Worm (Caenorhabditis elegans) whole organism, L4 larva: ENCODE data around the gene C34D4.4.

Source experiments
- D1046.2 ChIP-seq: fragments of 200-800 bp; sonication (Bioruptor generic); IDR thresholded peaks from 2 replicates; pipeline ENCODE4 v1.3.6; 2022; ENCODE audit warnings: missing genetic modification characterization, missing compliant biosample characterization
- F10B5.3 ChIP-seq: sonication (generic microtip); optimal IDR thresholded peaks from 2 replicates; lab custom pipeline; 2016; ENCODE audit warnings: mild to moderate bottlenecking, missing genetic modification characterization, missing compliant biosample characterization
- F37D6.2 ChIP-seq: sonication (generic microtip); optimal IDR thresholded peaks from 2 replicates; lab custom pipeline; 2016; ENCODE audit warnings: mild to moderate bottlenecking, missing genetic modification characterization, missing compliant biosample characterization
- F44E2.7 ChIP-seq: fragments of 200-800 bp; sonication (Bioruptor generic); IDR thresholded peaks from 2 replicates; pipeline ENCODE4 v2.1.2; 2022; ENCODE audit warnings: missing genetic modification characterization, missing compliant biosample characterization
- F49E8.2 ChIP-seq: sonication (generic microtip); optimal IDR thresholded peaks from 2 replicates; lab custom pipeline; 2016; ENCODE audit warnings: missing compliant biosample characterization, mild to moderate bottlenecking, missing genetic modification characterization, borderline replicate concordance
- R02D3.7 ChIP-seq: fragments of 150-350 bp; sonication (generic microtip); optimal IDR thresholded peaks from 3 replicates; lab custom pipeline; 2014; ENCODE audit warnings: missing biosample characterization, missing genetic modification characterization
- T26A8.4 ChIP-seq: fragments of 200-800 bp; sonication (Bioruptor generic); IDR thresholded peaks from 2 replicates; pipeline ENCODE4 v1.3.6; 2022; ENCODE audit warnings: missing genetic modification characterization, missing compliant biosample characterization
- aha-1 ChIP-seq: fragments of 150-350 bp; peaks from one replicate; lab custom pipeline; 2014; ENCODE audit warnings: missing biosample characterization, missing genetic modification characterization
- aly-2 ChIP-seq: sonication (generic microtip); optimal IDR thresholded peaks from 2 replicates; lab custom pipeline; 2018; ENCODE audit warnings: missing biosample characterization, missing genetic modification characterization
- ama-1 ChIP-seq: fragments of 150-350 bp; optimal IDR thresholded peaks from 2 replicates; lab custom pipeline; 2014; ENCODE audit warnings: inconsistent platforms, mixed read lengths
- ceh-28 ChIP-seq: fragments of 150-350 bp; optimal IDR thresholded peaks from 2 replicates; lab custom pipeline; 2014; ENCODE audit warnings: missing biosample characterization, missing genetic modification reagents, missing genetic modification characterization
- ceh-44 ChIP-seq: fragments of 200-800 bp; sonication (Bioruptor generic); IDR thresholded peaks from 2 replicates; pipeline ENCODE4 v1.3.6; 2022; ENCODE audit warnings: missing genetic modification reagents, missing genetic modification characterization, missing compliant biosample characterization
- cey-2 ChIP-seq: sonication (generic microtip); optimal IDR thresholded peaks from 3 replicates; lab custom pipeline; 2017; ENCODE audit warnings: missing genetic modification characterization, mild to moderate bottlenecking, missing compliant biosample characterization, antibody characterized with exemption, borderline replicate concordance; ENCODE audit not compliant: insufficient read depth
- daf-19 ChIP-seq: fragments of 200-800 bp; sonication (Bioruptor generic); conservative IDR thresholded peaks from 2 replicates; pipeline ENCODE4 v1.3.6; 2022; ENCODE audit warnings: missing genetic modification characterization, missing compliant biosample characterization
- daf-8 ChIP-seq: fragments of 200-800 bp; sonication (Bioruptor generic); IDR thresholded peaks from 2 replicates; pipeline ENCODE4 v1.3.6; 2022; ENCODE audit warnings: missing genetic modification characterization, missing compliant biosample characterization
- dmd-9 ChIP-seq: fragments of 200-800 bp; sonication (Bioruptor generic); IDR thresholded peaks from 2 replicates; pipeline ENCODE4 v1.3.6; 2022; ENCODE audit warnings: missing genetic modification reagents, missing genetic modification characterization, missing compliant biosample characterization
- dpl-1 ChIP-seq: fragments of 150-350 bp; optimal IDR thresholded peaks from 2 replicates; lab custom pipeline; 2014; ENCODE audit warnings: missing biosample characterization, missing genetic modification reagents, missing genetic modification characterization
- duxl-1 ChIP-seq: sonication (generic microtip); optimal IDR thresholded peaks from 2 replicates; lab custom pipeline; 2016; ENCODE audit warnings: mild to moderate bottlenecking, missing genetic modification characterization, moderate library complexity, missing compliant biosample characterization; ENCODE audit not compliant: poor library complexity
- dve-1 ChIP-seq: sonication (generic microtip); optimal IDR thresholded peaks from 2 replicates; lab custom pipeline; 2017; ENCODE audit warnings: antibody characterized with exemption, mild to moderate bottlenecking, missing genetic modification characterization, missing compliant biosample characterization; ENCODE audit not compliant: insufficient read depth
- egl-43 ChIP-seq: fragments of 200-800 bp; sonication (Bioruptor generic); IDR thresholded peaks from 2 replicates; pipeline ENCODE4 v1.3.6; 2022; ENCODE audit warnings: missing genetic modification reagents, missing genetic modification characterization, missing compliant biosample characterization
- hif-1 ChIP-seq, 2 experiments: sonication (generic microtip); optimal IDR thresholded peaks; 2 replicates each; lab custom pipeline; 2016 to 2017; ENCODE audit warnings: missing compliant biosample characterization in 2 of 2, missing genetic modification characterization in 2 of 2, missing genetic modification reagents in 2 of 2, missing genotype in 2 of 2, mild to moderate bottlenecking in 1 of 2
- hlh-11 ChIP-seq: fragments of 200-800 bp; sonication (Bioruptor generic); optimal IDR thresholded peaks from 2 replicates; lab custom pipeline; 2018; ENCODE audit warnings: mild to moderate bottlenecking, missing genetic modification characterization, missing compliant biosample characterization
- jun-1 ChIP-seq: fragments of 150-350 bp; optimal IDR thresholded peaks from 2 replicates; lab custom pipeline; 2014; ENCODE audit warnings: missing biosample characterization, missing genetic modification reagents, missing genetic modification characterization
- lin-15B ChIP-seq: fragments of 150-350 bp; sonication (generic microtip); optimal IDR thresholded peaks from 3 replicates; lab custom pipeline; 2014; ENCODE audit warnings: missing biosample characterization, missing genetic modification characterization
- lir-3 ChIP-seq: sonication (generic microtip); optimal IDR thresholded peaks from 2 replicates; lab custom pipeline; 2016; ENCODE audit warnings: mild to moderate bottlenecking, missing genetic modification characterization, missing compliant biosample characterization
- madf-9 ChIP-seq: fragments of 200-800 bp; sonication (Bioruptor generic); conservative IDR thresholded peaks from 2 replicates; pipeline ENCODE4 v1.3.6; 2022; ENCODE audit warnings: missing genetic modification reagents, missing genetic modification characterization, missing compliant biosample characterization
- mdl-1 ChIP-seq, 2 experiments: fragments of 150-350 bp in 1 of 2; sonication (generic microtip) in 1 of 2; optimal IDR thresholded peaks; 2 replicates each; lab custom pipeline; 2014 to 2017; ENCODE audit warnings: missing biosample characterization in 2 of 2, missing genetic modification characterization in 2 of 2
- mep-1 ChIP-seq: fragments of 150-350 bp; sonication (generic microtip); optimal IDR thresholded peaks from 3 replicates; lab custom pipeline; 2014; ENCODE audit warnings: missing biosample characterization, missing genetic modification characterization
- mes-2 ChIP-seq: sonication (generic microtip); optimal IDR thresholded peaks from 2 replicates; lab custom pipeline; 2016; ENCODE audit warnings: missing genotype, mild to moderate bottlenecking, missing genetic modification characterization, missing compliant biosample characterization; ENCODE audit not compliant: poor library complexity, severe bottlenecking
- mxl-3 ChIP-seq: fragments of 200-800 bp; sonication (Bioruptor generic); optimal IDR thresholded peaks from 2 replicates; lab custom pipeline; 2018; ENCODE audit warnings: mild to moderate bottlenecking, missing genetic modification characterization, missing compliant biosample characterization
- nhr-10 ChIP-seq: fragments of 150-350 bp; optimal IDR thresholded peaks from 2 replicates; lab custom pipeline; 2014; ENCODE audit warnings: missing biosample characterization, missing genetic modification characterization
- nhr-25 ChIP-seq: sonication (generic microtip); optimal IDR thresholded peaks from 2 replicates; lab custom pipeline; 2017; ENCODE audit warnings: missing genetic modification characterization, mild to moderate bottlenecking, missing compliant biosample characterization, antibody characterized with exemption, moderate library complexity, borderline replicate concordance; ENCODE audit not compliant: insufficient read depth
- nhr-28 ChIP-seq: fragments of 150-350 bp; optimal IDR thresholded peaks from 2 replicates; lab custom pipeline; 2014; ENCODE audit warnings: missing biosample characterization, missing genetic modification characterization
- nhr-42 ChIP-seq: fragments of 200-800 bp; sonication (Bioruptor generic); IDR thresholded peaks from 2 replicates; pipeline ENCODE4 v1.3.6; 2022; ENCODE audit warnings: missing genetic modification characterization, missing compliant biosample characterization
- nhr-48 ChIP-seq: sonication (generic microtip); optimal IDR thresholded peaks from 2 replicates; lab custom pipeline; 2016; ENCODE audit warnings: mild to moderate bottlenecking, missing genetic modification characterization, missing compliant biosample characterization
- nhr-77 ChIP-seq: fragments of 150-350 bp; optimal IDR thresholded peaks from 2 replicates; lab custom pipeline; 2014; ENCODE audit warnings: missing biosample characterization, missing genetic modification characterization
- pha-4 ChIP-seq, 2 experiments: fragments of 150-350 bp in 1 of 2; fragments of 200-800 bp in 1 of 2; sonication (Bioruptor generic) in 1 of 2; IDR thresholded peaks in 1 of 2; optimal IDR thresholded peaks in 1 of 2; 2 replicates each; pipeline versions ENCODE4 v1.3.6 to Lab custom; 2014 to 2022; ENCODE audit warnings: missing genetic modification characterization in 2 of 2, missing genetic modification reagents in 2 of 2, missing biosample characterization in 1 of 2, missing compliant biosample characterization in 1 of 2
- pqm-1 ChIP-seq: sonication (generic microtip); optimal IDR thresholded peaks from 2 replicates; lab custom pipeline; 2017; ENCODE audit warnings: missing biosample characterization, missing genetic modification characterization
- skn-1 ChIP-seq: fragments of 150-350 bp; optimal IDR thresholded peaks from 2 replicates; lab custom pipeline; 2014; ENCODE audit warnings: missing biosample characterization, missing genetic modification characterization
- spr-1 ChIP-seq: sonication (generic microtip); optimal IDR thresholded peaks from 2 replicates; lab custom pipeline; 2016; ENCODE audit warnings: mild to moderate bottlenecking, missing genetic modification characterization, missing compliant biosample characterization
- unc-39 ChIP-seq: sonication (generic microtip); optimal IDR thresholded peaks from 2 replicates; lab custom pipeline; 2017; ENCODE audit warnings: missing biosample characterization, missing genetic modification characterization
- unc-62 ChIP-seq, 3 experiments: fragments of 150-350 bp in 1 of 3; sonication (generic microtip); optimal IDR thresholded peaks in 2 of 3; peaks in 1 of 3; 1 replicate in 1 of 3; 2 replicates in 2 of 3; lab custom pipeline; 2014 to 2017; ENCODE audit warnings: missing biosample characterization in 3 of 3, missing genetic modification characterization in 3 of 3, missing genetic modification reagents in 3 of 3, missing genotype in 1 of 3
- zag-1 ChIP-seq: fragments of 150-350 bp; optimal IDR thresholded peaks from 2 replicates; lab custom pipeline; 2014; ENCODE audit warnings: missing biosample characterization, missing genetic modification characterization
- zfp-3 ChIP-seq: fragments of 200-800 bp; sonication (Bioruptor generic); conservative IDR thresholded peaks from 2 replicates; pipeline ENCODE4 v1.3.6; 2022; ENCODE audit warnings: missing genetic modification reagents, missing genetic modification characterization, missing compliant biosample characterization
- zip-11 ChIP-seq: fragments of 200-800 bp; sonication (Bioruptor generic); IDR thresholded peaks from 2 replicates; pipeline ENCODE4 v1.3.6; 2022; ENCODE audit warnings: missing genetic modification characterization, missing compliant biosample characterization
- ztf-11 ChIP-seq: fragments of 150-350 bp; optimal IDR thresholded peaks from 2 replicates; lab custom pipeline; 2014; ENCODE audit warnings: missing biosample characterization, missing genetic modification characterization

The C34D4.4 gene

ce11 chrIV:7188528-7189422, 39.6 kb downstream of the C34D4.4 start, which contains the start of gene srlf-7 (continued):
- TF ChIP-seq nhr-28 (peak; percentile 99), F37D6.2 (tag; lab: Kevin White, UChicago) (no peak), F10B5.3 (tag; lab: Kevin White, UChicago) (no peak), ztf-11 (tag; lab: Kevin White, UChicago) (no peak), dmd-9 (GFP tag; lab: Robert Waterston, UW) (no peak), nhr-42 (GFP tag; lab: Robert Waterston, UW) (no peak)

DNA sequence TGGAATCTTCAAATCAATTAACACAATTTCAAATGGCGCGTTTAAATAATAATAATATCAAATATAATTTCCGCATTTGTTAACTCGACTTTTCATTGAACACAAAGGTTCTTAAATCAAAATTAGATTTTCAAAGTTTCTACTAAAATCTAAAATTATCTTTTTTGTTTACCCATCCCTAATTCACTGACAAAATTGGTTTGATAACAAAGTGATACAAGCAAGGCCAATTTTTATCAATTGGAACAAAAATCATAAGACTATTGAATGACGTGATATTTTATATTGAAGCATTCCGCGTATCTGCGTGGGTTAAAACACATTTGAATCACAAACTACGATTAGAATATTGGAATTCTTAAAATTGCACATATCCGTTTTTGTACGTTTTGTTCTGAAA, 41.2 kb downstream of the C34D4.4 start:
- TF ChIP-seq spr-1 (tag; lab: Kevin White, UChicago) (no peak), F37D6.2 (tag; lab: Kevin White, UChicago) (no peak), daf-8 (no peak), hlh-11 (tag; lab: Kevin White, UChicago) (peak; percentile 81), nhr-10 (tag; lab: Kevin White, UChicago) (peak; percentile 10), F44E2.7 (GFP tag; lab: Robert Waterston, UW) (no peak), D1046.2 (no peak), dpl-1 (no peak), ztf-11 (tag; lab: Kevin White, UChicago) (no peak), zag-1 (tag; lab: Kevin White, UChicago) (no peak), duxl-1 (tag; lab: Kevin White, UChicago) (no peak), F49E8.2 (no peak), lin-15B (tag; lab: Kevin White, UChicago) (no peak), lir-3 (tag; lab: Kevin White, UChicago) (no peak), unc-39 (tag; lab: Kevin White, UChicago) (no peak), unc-62 (GFP tag; optimal IDR thresholded peaks at IDR 0.05 in 1 of 2; lab: Kevin White, UChicago) (peak in 1 of 2 experiments; percentile 28), unc-62 (tag; optimal IDR thresholded peaks at IDR 0.05; lab: Kevin White, UChicago) (no peak), pqm-1 (tag; lab: Kevin White, UChicago) (peak; percentile 93), skn-1 (tag; lab: Kevin White, UChicago) (no peak), ama-1 (lab: Kevin White, UChicago) (no peak), zfp-3 (no peak), pha-4 (GFP tag; IDR thresholded peaks at IDR 0.05; lab: Robert Waterston, UW) (no peak), pha-4 (tag; optimal IDR thresholded peaks at IDR 0.05; lab: Kevin White, UChicago) (no peak), aly-2 (no peak), ceh-44 (no peak), nhr-25 (tag; lab: Kevin White, UChicago) (no peak), ceh-28 (tag; lab: Kevin White, UChicago) (no peak), dmd-9 (GFP tag; lab: Robert Waterston, UW) (no peak), nhr-77 (tag; lab: Kevin White, UChicago) (peak; percentile 91), dve-1 (tag; lab: Kevin White, UChicago) (peak; percentile 89), madf-9 (GFP tag; lab: Robert Waterston, UW) (no peak), aha-1 (tag; lab: Kevin White, UChicago) (peak; percentile 80), cey-2 (tag; lab: Kevin White, UChicago) (no peak), mxl-3 (no peak), daf-19 (GFP tag; lab: Robert Waterston, UW) (no peak), egl-43 (GFP tag; lab: Robert Waterston, UW) (no peak), jun-1 (tag; lab: Kevin White, UChicago) (no peak), nhr-28 (peak; percentile 95), T26A8.4 (no peak), nhr-48 (peak; percentile 72), mdl-1 (tag; optimal IDR thresholded peaks at IDR 0.05; lab: Kevin White, UChicago) (peak in 1 of 2 experiments; percentile 20), hif-1 (tag; optimal IDR thresholded peaks at IDR 0.05; lab: Kevin White, UChicago) (no peak), zip-11 (GFP tag; lab: Robert Waterston, UW) (no peak), mep-1 (tag; lab: Kevin White, UChicago) (no peak), mes-2 (tag; lab: Kevin White, UChicago) (no peak), R02D3.7 (tag; lab: Kevin White, UChicago) (no peak)
